Worm (Caenorhabditis elegans) whole organism, midembryonic: ENCODE results near the gene C12D8.9.

Source experiments
- T22C8.4 ChIP-seq: fragments of 200-800 bp; sonication (Bioruptor generic); IDR thresholded peaks from 2 replicates; pipeline ENCODE4 v1.3.6; 2022; ENCODE audit warnings: missing genetic modification characterization, missing compliant biosample characterization
- cog-1 ChIP-seq: sonication (generic microtip); optimal IDR thresholded peaks from 2 replicates; lab custom pipeline; 2016; ENCODE audit warnings: missing genetic modification characterization, missing compliant biosample characterization
- flt-1 ChIP-seq: fragments of 200-800 bp; sonication (Bioruptor generic); IDR thresholded peaks from 2 replicates; pipeline ENCODE4 v1.3.6; 2022; ENCODE audit warnings: missing genetic modification characterization, missing compliant biosample characterization
- klf-2 ChIP-seq: fragments of 200-800 bp; sonication (Bioruptor generic); conservative IDR thresholded peaks from 2 replicates; pipeline ENCODE4 v1.3.6; 2022; ENCODE audit warnings: missing genetic modification reagents, missing genetic modification characterization, missing compliant biosample characterization
- med-1 ChIP-seq: sonication (generic microtip); optimal IDR thresholded peaks from 2 replicates; lab custom pipeline; 2017; ENCODE audit warnings: missing genetic modification characterization, mild to moderate bottlenecking, missing compliant biosample characterization, antibody characterized with exemption, missing genetic modification reagents; ENCODE audit not compliant: insufficient read depth
- ref-1 ChIP-seq: fragments of 200-800 bp; sonication (Bioruptor generic); conservative IDR thresholded peaks from 2 replicates; pipeline ENCODE4 v1.3.6; 2022; ENCODE audit warnings: missing genetic modification reagents, missing genetic modification characterization, missing compliant biosample characterization
- tab-1 ChIP-seq: fragments of 200-800 bp; sonication (Bioruptor generic); IDR thresholded peaks from 2 replicates; pipeline ENCODE4 v1.3.6; 2022; ENCODE audit warnings: missing genetic modification characterization, missing compliant biosample characterization
- ztf-23 ChIP-seq: fragments of 200-800 bp; sonication (Bioruptor generic); IDR thresholded peaks from 2 replicates; pipeline ENCODE4 v1.3.6; 2022; ENCODE audit warnings: missing genetic modification reagents, missing genetic modification characterization, missing compliant biosample characterization
- ztf-29 ChIP-seq: fragments of 200-800 bp; sonication (Bioruptor generic); IDR thresholded peaks from 2 replicates; pipeline ENCODE4 v1.3.6; 2022; ENCODE audit warnings: missing genetic modification reagents, missing genetic modification characterization, missing compliant biosample characterization

C12D8.9 gene

DNA sequence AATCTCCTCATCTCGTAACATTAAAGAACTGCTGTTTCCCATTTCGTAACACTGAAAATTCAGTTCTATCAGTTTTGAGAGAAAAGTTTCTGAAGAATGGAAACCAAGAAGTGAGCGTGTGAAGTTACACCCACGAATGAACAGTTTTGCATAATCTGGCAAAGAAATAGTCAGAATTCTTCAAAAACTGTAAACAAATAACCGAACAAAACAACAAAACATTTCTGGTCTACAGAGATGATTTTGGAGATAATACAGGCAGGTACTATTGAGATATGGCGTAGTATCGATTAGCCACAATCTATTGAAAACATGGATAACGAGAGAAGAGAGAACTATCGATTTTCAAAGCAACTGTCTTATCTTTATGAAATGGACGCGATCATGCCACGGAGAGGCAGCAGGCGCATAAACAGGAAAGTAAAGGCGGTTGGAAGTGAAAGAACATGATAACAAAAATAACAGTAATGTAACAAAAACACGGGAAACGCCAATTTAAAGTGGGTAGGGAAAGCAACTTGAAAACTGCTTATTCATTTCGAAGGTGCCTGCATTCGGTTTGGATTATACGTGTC, 39.5 kb downstream of the C12D8.9 start, which contains the start of gene chpf-1:
TSS of gene chpf-1 (minus strand) at position 51 of the 575 bp plus-strand sequence.
- TF ChIP-seq cog-1 (tag; lab: Kevin White, UChicago) (no peak), T22C8.4 (no peak; the same call in 1 of the 2 replicates), med-1 (GFP tag; lab: Kevin White, UChicago) (no peak), ref-1 (GFP tag; lab: Robert Waterston, UW) (no peak), ztf-23 (GFP tag; lab: Robert Waterston, UW) (no peak)

DNA sequence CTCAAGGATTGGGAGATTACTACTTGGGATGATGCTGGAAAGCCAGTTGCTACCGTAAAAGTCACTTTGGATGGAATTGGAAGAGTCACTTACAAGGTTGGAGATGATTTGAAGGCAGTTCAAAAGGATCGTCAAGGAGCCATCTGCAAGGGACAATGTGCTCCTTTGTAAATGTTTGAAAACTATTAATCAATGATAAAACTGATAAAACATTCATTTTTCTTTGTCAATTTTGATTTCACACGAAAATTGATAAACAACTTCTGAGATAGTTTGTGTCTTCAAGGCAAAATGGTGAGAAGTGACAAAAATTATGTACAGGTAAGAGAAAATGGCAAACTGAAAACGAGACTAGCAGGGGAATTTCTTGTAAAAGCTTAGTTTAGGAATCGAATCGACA, 40.7 kb downstream of the C12D8.9 start:
- TF ChIP-seq cog-1 (tag; lab: Kevin White, UChicago) = no peak
- TF ChIP-seq tab-1 (GFP tag; lab: Robert Waterston, UW) = no peak
- no peak for TF ChIP-seq ztf-29
- TF ChIP-seq T22C8.4 = no peak
- no peak for TF ChIP-seq med-1 (GFP tag; lab: Kevin White, UChicago)
- TF ChIP-seq flt-1 (GFP tag; lab: Robert Waterston, UW) = no peak
- no peak for TF ChIP-seq klf-2 (GFP tag; lab: Robert Waterston, UW)
- TF ChIP-seq ref-1 (GFP tag; lab: Robert Waterston, UW) = no peak
- no peak for TF ChIP-seq ztf-23 (GFP tag; lab: Robert Waterston, UW)

DNA sequence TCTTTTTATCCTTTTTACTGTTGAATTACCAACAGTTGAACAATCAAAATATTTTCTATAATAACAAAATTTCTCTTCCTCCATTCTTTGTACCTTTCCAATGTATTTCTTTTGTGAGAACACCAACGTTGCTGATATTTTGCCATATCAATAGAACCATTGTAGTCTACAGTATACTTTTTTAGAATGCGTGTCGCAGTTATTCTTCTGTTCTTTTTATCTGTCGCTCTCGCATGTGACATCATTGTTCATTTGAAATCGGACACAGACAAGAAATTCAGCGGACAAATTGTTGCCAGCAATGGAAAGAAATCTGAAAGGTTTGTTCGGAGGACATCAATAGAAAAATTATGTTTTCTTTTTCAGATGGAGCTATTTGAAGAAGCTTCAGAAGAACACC, 41.1 kb downstream of the C12D8.9 start, which contains the start of gene ZK856.7:
TSS of gene ZK856.7 (plus strand) at position 186 of the 400 bp plus-strand sequence.
- TF ChIP-seq cog-1 (tag; lab: Kevin White, UChicago) (no peak), flt-1 (GFP tag; lab: Robert Waterston, UW) (no peak), ztf-23 (GFP tag; lab: Robert Waterston, UW) (no peak), ztf-29 (no peak)

DNA sequence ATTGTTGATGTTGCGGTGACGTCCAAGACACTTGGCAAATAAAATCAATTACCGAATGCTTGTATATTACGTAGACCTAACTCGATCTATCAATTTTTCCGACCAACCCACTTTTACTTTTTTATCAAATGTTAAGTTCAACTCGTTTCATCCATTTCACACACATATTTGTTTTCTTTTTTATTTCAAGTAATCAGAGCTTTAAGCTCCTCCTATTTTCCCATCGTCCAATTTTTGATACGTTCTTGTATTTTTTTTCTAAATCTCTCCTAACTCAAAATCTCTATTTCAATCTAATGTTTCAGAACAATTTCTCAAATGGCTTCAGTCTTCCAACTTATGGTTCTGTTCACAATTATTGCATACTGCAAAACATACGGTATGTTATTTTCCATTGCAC, 44.6 kb downstream of the C12D8.9 start, which contains the start of gene ZK856.6:
TSS of gene ZK856.6 (plus strand) at position 301 of the 400 bp plus-strand sequence.
- no peak for TF ChIP-seq ztf-29
- no peak for TF ChIP-seq tab-1 (GFP tag; lab: Robert Waterston, UW)
- TF ChIP-seq flt-1 (GFP tag; lab: Robert Waterston, UW) = no peak
- TF ChIP-seq klf-2 (GFP tag; lab: Robert Waterston, UW) = no peak
- no peak for TF ChIP-seq ztf-23 (GFP tag; lab: Robert Waterston, UW)
- TF ChIP-seq med-1 (GFP tag; lab: Kevin White, UChicago) = no peak
